Fruit fly (Drosophila melanogaster) whole organism: Measurements from ENCODE around the gene CG13796.

Experiments used
- CG8478 ChIP-seq: fragments of >200 bp; optimal IDR thresholded peaks from 2 replicates; lab custom pipeline; 2018; ENCODE audit warnings: inconsistent platforms
- Dll ChIP-seq: fragments of >200 bp; optimal IDR thresholded peaks from 2 replicates; lab custom pipeline; 2017
- EcR ChIP-seq, 2 experiments: fragments of >200 bp; optimal IDR thresholded peaks; 2 replicates each; lab custom pipeline; 2017; ENCODE audit warnings: missing biosample characterization in 2 of 2, missing genetic modification characterization in 2 of 2, missing genetic modification reagents in 2 of 2
- pan ChIP-seq: fragments of >200 bp; optimal IDR thresholded peaks from 2 replicates; lab custom pipeline; 2017
- psq ChIP-seq: fragments of >200 bp; optimal IDR thresholded peaks from 2 replicates; lab custom pipeline; 2017
- usp ChIP-seq: fragments of >200 bp; optimal IDR thresholded peaks from 2 replicates; lab custom pipeline; 2017; ENCODE audit warnings: missing biosample characterization, missing genetic modification characterization, mixed read lengths

CG13796 gene

DNA sequence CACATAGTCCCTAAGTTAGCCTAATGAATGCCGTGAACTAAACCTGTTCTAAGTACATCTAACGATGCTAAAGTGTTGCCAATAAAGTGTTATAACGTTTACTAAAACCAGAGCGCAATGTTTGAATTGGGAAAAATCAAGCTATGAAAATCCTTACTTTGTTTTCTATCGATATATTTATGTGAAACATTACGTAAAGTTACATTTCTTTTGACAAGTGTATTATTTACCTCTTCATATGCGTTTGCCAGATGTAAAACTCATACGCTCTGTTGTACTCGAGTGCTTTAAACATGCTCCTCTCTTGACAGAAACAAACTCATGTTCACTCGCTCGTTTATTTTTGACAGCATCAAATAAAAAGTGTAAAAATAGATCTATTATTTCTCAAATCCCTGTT, 21.9 kb downstream of the CG13796 start, which contains the start of gene Ntl:
Ntl (plus strand) TSS at position 301 of the 400 bp plus-strand sequence.
- TF ChIP-seq Dll (lab: Kevin White, UChicago) (no peak), CG8478 (lab: Kevin White, UChicago) (no peak), EcR (GFP tag; optimal IDR thresholded peaks at IDR 0.05; lab: Kevin White, UChicago) (no peak), psq (no peak), pan (lab: Kevin White, UChicago) (no peak), usp (no peak)

DNA sequence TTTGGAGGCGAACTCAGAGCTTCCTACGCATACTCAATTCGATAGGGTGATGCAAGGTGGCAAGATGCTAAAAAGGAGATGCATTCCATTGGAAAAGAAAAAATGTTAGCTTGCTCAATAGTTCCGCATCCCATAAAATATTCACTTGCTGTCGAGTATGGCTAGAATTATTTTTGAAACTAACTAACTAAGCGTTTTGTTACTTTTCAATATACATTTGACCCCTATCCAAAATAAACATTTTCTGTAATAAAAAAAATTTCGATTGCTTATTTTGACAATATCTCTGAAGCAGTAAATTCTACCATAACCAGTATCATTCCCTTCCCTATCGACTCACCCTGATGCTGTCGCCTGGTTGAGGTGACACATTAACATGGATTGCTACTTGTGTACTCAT, 28.9 kb downstream of the CG13796 start:
- no peak for TF ChIP-seq psq
- TF ChIP-seq EcR (GFP tag; optimal IDR thresholded peaks at IDR 0.05; lab: Kevin White, UChicago) = no peak
- no peak for TF ChIP-seq CG8478 (lab: Kevin White, UChicago)
- no peak for TF ChIP-seq Dll (lab: Kevin White, UChicago)
- TF ChIP-seq usp = no peak
- no peak for TF ChIP-seq pan (lab: Kevin White, UChicago)

DNA sequence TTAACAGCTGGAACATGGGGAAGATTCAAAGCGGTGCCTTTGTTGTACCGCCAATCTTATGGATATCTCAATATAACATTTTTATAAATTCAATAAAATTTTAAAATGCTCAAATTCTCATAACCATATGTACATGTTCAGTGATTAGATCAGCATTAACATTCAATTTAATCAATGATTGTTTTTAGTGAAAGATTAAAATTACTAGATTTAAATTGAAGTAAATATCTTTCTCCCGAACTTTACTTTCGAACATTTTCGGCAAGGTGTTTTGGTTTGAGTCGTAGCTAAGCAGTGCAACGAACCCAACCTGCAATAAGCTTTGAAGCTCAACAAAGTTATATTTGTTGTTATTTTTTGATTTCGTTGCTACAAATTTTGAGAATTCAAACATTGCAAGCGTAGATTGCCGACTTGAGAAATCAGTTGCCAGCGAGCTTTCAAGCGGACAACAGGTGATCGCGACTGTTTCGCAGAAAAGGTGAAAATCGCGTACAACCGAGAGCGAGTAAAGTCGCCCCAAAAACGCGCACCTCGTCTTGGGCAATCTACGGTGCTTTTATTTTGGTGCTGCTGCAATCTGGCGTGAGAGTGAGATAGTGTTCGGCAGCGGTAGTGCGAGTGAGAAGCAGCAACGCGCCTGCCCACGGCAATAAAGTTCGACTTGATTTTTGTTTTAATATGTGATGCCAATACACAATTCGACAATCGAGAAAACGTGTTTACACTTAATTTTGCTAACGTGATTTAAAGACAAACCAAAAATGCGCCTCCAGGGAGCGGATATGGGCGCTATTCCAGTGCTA, 29.9 kb downstream of the CG13796 start, which contains the start of gene Tep3:
Tep3 (plus strand) TSS at position 423 of the 806 bp plus-strand sequence.
- peak; percentile 3 for TF ChIP-seq CG8478 (lab: Kevin White, UChicago)
- TF ChIP-seq EcR (GFP tag; optimal IDR thresholded peaks at IDR 0.05; lab: Kevin White, UChicago) = no peak

DNA sequence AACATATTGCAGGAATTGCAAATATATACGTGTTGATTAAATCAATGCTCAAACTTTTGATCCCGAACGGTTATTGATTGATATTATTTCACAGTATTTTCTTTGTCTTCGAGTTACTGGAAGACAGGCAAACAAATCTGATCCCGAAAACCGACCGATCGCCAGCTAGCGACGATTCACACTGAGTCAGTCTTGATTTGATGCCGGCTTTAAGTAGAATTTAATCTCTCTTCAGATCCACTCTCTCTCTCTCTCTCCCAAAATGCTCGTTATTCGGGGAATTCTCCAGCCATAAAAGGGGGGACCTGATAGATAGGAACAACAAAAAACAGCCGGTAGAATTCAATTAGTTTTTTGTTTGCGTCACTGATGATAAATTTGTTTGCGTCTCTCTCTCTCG, 31.1 kb downstream of the CG13796 start, which contains the start of gene Tep2:
Tep2 (minus strand) TSS at position 185 of the 400 bp plus-strand sequence.
- no peak for TF ChIP-seq EcR (GFP tag; optimal IDR thresholded peaks at IDR 0.05; lab: Kevin White, UChicago)
- no peak for TF ChIP-seq usp
- no peak for TF ChIP-seq pan (lab: Kevin White, UChicago)
- TF ChIP-seq Dll (lab: Kevin White, UChicago) = no peak
- no peak for TF ChIP-seq CG8478 (lab: Kevin White, UChicago)
- TF ChIP-seq psq = no peak

DNA sequence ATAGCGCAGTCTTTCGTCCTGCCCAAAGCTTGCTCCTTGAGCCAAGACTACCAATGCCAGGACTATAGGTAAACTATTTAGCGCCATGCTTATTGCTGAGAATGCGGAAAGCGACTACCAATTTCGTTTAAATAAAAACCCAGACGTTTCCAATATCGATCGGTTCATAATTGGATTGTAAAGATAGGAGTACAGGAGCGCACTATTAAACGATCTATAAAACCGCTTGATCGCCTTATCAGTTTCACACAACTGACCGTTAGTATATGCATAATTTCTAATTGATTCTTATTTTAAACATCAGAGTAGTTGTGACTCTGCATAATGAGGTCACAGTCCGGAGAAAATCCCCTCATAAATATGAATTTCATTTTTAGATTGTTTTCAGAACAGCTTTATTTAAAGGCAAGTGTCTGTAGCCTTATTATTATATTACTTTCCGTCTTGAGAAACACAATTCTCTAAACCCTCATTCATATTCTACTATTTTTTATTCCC, 39.8 kb downstream of the CG13796 start, which contains the start of the genes CG7025 and CG43235:
CG7025 (minus strand) TSS at position 101 of the 498 bp plus-strand sequence.
CG43235 (plus strand) TSS at position 448 of the 498 bp plus-strand sequence.
- TF ChIP-seq pan (lab: Kevin White, UChicago) (no peak), psq (no peak), usp (no peak), CG8478 (lab: Kevin White, UChicago) (no peak), Dll (lab: Kevin White, UChicago) (no peak), EcR (GFP tag; optimal IDR thresholded peaks at IDR 0.05; lab: Kevin White, UChicago) (no peak)

DNA sequence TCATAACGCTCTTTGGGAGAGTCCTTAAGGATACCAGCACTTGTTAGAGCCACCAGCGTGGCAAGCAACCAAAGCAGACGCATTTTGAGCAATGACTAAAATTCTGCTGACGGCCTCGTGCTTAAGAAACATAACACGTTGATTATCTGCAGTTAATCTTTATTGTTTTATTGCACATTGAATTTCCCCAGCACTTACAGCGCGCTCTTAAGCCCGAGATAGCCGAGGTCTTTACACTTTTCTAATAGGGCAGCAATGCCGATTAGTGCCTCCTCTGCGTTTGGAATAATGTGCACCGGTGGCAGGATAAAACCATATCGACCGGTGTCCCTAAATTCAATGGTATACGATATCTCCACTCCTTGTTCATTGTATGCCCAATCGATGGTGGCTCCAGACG, 41.5 kb downstream of the CG13796 start, which contains the start of gene CG18585:
CG18585 (minus strand) TSS at position 101 of the 400 bp plus-strand sequence.
- no peak for TF ChIP-seq usp
- no peak for TF ChIP-seq psq
- TF ChIP-seq CG8478 (lab: Kevin White, UChicago) = no peak
- no peak for TF ChIP-seq Dll (lab: Kevin White, UChicago)
- TF ChIP-seq EcR (GFP tag; optimal IDR thresholded peaks at IDR 0.05; lab: Kevin White, UChicago) = no peak
- no peak for TF ChIP-seq pan (lab: Kevin White, UChicago)

DNA sequence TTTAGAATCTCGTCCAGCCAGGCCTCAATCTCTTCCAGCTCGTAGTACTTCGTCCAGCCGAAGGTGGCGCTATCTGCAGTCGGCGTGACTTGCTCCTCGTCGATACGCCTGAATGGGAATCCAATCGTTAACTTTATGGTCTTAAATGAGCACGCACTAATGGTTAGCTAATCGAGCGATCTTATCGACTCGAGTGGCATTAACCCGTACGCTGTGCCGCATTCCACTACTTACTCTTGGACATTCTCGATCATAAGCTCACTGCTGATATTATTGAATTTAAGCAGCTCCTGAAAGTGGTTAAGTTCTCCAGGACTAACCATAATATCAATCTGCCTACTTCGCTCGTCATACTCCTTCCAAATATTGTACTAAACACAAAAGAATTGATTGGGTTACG, 42.0 kb downstream of the CG13796 start:
- TF ChIP-seq pan (lab: Kevin White, UChicago) (no peak), EcR (GFP tag; optimal IDR thresholded peaks at IDR 0.05; lab: Kevin White, UChicago) (no peak), usp (no peak), Dll (lab: Kevin White, UChicago) (no peak), CG8478 (lab: Kevin White, UChicago) (no peak), psq (no peak)

DNA sequence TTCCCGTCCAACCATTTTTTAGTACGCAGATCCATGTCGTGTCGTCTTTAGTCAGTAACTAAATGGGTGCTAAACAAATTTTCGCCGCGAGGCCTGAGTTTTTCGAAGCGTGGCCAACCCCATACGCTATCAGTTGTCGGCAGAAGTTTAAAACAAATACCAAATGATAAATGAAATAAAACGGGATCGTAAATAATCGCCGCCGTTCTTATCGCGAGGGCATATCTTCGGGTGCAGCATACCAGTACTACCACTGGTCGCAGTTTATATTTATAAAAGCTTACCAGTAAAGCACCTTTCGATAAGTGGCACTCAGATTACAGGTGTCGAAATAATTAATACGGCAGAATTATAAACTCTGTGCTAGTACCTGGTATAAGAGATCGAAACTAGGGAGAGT, 47.2 kb downstream of the CG13796 start:
- TF ChIP-seq psq (no peak), pan (lab: Kevin White, UChicago) (no peak), CG8478 (lab: Kevin White, UChicago) (no peak)

DNA sequence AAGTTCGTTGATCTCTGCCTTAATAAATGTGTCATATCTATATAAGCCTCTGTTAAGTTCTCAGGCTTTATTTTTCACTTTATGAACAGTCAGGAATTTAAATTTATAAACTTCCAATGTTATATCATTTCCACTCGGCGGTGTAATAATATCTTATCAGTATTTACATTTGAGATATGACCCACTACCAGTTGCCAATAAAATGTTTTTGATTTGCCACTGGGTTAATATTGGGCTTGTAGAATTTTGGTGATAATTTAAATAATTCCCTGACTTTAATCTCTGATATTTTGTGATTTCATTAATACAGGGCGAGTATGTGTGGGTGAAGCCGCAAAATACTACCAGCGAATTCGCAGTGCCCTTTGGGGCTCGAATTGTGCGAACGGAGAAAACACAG, 52.2 kb downstream of the CG13796 start:
- no peak for TF ChIP-seq pan (lab: Kevin White, UChicago)

DNA sequence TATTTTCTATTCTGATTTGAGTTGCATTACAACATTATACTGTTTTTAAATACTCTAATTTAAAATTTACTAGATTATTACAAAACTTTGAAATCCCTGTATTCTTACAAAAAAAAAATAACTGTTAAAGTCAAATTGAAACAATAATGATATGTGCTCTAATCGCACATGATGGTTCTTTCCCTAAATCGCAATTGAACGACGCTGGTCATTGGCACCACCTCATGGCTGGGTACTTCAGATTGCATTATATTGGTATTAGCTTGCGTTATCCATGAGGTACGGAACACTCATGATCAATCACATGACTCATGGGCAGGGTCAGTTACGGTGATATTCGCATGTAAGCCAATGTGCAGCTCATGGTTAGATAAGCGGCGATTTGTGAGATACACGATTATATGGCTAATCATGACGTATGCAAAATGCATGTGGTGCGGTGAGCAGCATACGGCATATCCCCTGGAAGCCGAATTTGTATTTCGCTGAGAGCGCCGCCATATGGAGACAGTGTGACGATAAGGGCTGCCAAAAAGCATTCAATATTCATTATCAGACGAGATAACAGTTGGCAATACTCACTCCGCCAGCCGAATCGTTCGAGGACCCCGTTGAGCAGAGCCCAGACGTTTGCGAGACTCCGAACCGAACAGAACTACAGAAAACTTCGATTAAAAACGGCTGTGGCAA, 54.2 kb downstream of the CG13796 start:
- TF ChIP-seq CG8478 (lab: Kevin White, UChicago) (no peak), EcR (GFP tag; optimal IDR thresholded peaks at IDR 0.05; lab: Kevin White, UChicago) (no peak), pan (lab: Kevin White, UChicago) (no peak), Dll (lab: Kevin White, UChicago) (no peak), usp (no peak), psq (no peak)
